Worm (Caenorhabditis elegans) whole organism, young adult: ENCODE results near the gene C24A3.1.

Experiments used
- B0261.1 ChIP-seq: sonication (generic microtip); optimal IDR thresholded peaks from 2 replicates; lab custom pipeline; 2016; ENCODE audit warnings: mild to moderate bottlenecking, missing genetic modification characterization, moderate library complexity, missing compliant biosample characterization
- bed-2 ChIP-seq: fragments of 200-800 bp; sonication (Bioruptor generic); IDR thresholded peaks from 2 replicates; pipeline ENCODE4 v1.3.6; 2022; ENCODE audit warnings: missing genetic modification reagents, missing genetic modification characterization, missing compliant biosample characterization
- ets-4 ChIP-seq: fragments of 200-800 bp; sonication (Bioruptor generic); optimal IDR thresholded peaks from 2 replicates; lab custom pipeline; 2018; ENCODE audit warnings: mild to moderate bottlenecking, missing genetic modification characterization, missing compliant biosample characterization
- hsf-1 ChIP-seq: fragments of 200-800 bp; sonication (Bioruptor generic); IDR thresholded peaks from 2 replicates; pipeline ENCODE4 v1.3.6; 2022; ENCODE audit warnings: missing genetic modification reagents, missing genetic modification characterization, missing compliant biosample characterization
- unc-62 ChIP-seq: fragments of 150-350 bp; optimal IDR thresholded peaks from 2 replicates; lab custom pipeline; 2014; ENCODE audit warnings: missing biosample characterization, missing genetic modification reagents, missing genetic modification characterization
- zim-3 ChIP-seq: sonication (generic microtip); optimal IDR thresholded peaks from 2 replicates; lab custom pipeline; 2017; ENCODE audit warnings: mild to moderate bottlenecking, missing genetic modification characterization, moderate library complexity, missing compliant biosample characterization

- TF ChIP-seq unc-62 (GFP tag; lab: Kevin White, UChicago): no peak
- no peak for TF ChIP-seq B0261.1 (tag; lab: Kevin White, UChicago)
- TF ChIP-seq hsf-1 (GFP tag; lab: Robert Waterston, UW): no peak
- TF ChIP-seq bed-2 (GFP tag; lab: Robert Waterston, UW): no peak
- TF ChIP-seq zim-3 (tag; lab: Kevin White, UChicago): no peak
- TF ChIP-seq ets-4: no peak
These were observed 12.6 kb downstream of the C24A3.1 start for ce11 chrX:9011471-9011870.
